Fruit fly (Drosophila melanogaster) whole organism, adult: ENCODE measurements around the gene Cftr.

ENCODE experiments used
- CG33017 ChIP-seq: fragments of 200-800 bp; sonication (Bioruptor generic); optimal IDR thresholded peaks from 2 replicates; lab custom pipeline; 2018; ENCODE audit warnings: missing biosample characterization, mild to moderate bottlenecking, missing genetic modification characterization, moderate library complexity
- CG7101 ChIP-seq: fragments of 200-800 bp; sonication (Bioruptor generic); optimal IDR thresholded peaks from 2 replicates; lab custom pipeline; 2018; ENCODE audit warnings: missing biosample characterization, mild to moderate bottlenecking, missing genetic modification characterization, moderate library complexity

DNA sequence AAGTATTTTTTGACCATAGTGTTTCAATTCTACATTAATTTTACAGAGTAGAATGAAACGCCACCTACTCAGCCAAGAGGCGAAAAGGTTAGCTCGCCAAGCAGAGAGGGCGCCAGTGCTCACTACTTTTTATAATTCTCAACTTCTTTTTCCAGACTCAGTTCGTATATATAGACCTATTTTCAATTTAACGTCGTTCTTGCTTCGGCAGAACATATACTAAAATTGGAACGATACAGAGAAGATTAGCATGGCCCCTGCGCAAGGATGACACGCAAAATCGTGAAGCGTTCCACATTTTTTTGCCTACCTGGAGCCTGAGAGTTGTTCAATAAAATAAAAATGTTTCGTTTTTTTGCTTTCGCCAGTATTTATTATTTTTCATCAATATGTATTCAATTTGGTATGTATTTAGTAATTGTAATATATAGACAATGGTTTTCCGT, 13.3 kb upstream of the Cftr start:
- TF ChIP-seq CG7101 (tag; lab: Kevin White, UChicago): peak; percentile 47
- TF ChIP-seq CG33017 (tag; lab: Kevin White, UChicago): no peak
